Worm (Caenorhabditis elegans): ENCODE data around the gene baz-2.

Gene baz-2

DNA sequence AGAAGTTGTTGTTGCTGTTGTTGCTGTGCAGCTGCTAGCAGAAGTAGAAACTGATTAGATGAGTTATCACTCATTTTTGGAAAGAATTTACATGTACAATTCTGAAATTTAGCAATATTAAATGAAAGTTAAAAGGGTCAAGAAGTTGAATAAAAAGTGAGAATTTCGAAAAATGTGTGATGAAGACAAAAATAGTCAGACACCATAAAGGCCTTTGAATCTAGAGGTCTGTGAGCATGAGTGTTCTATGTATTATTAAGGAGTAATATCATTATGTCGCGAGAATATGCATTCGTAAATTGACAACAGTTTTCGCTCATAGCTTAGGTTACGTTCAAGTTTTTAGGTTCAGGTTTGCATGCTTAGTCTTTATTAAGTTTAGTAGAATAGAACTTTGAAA lies at the start of gene baz-2:
Gene baz-2 (minus strand): TSS at position 101 of the 400 bp plus-strand sequence.
- no peak for TF ChIP-seq hsf-1 (GFP tag; IDR thresholded peaks at IDR 0.05)
- TF ChIP-seq K12H6.12 (tag; optimal IDR thresholded peaks at IDR 0.05) = no peak
- TF ChIP-seq ceh-40 (GFP tag; IDR thresholded peaks at IDR 0.05) = no peak
- TF ChIP-seq him-1 (tag; optimal IDR thresholded peaks at IDR 0.05) = no peak
- no peak for TF ChIP-seq attf-3 (GFP tag; conservative IDR thresholded peaks at IDR 0.05)
- no peak for TF ChIP-seq nhr-179 (tag; optimal IDR thresholded peaks at IDR 0.05)
- TF ChIP-seq ets-4 (GFP tag; optimal IDR thresholded peaks at IDR 0.05) = no peak
- TF ChIP-seq F10E7.11 (tag; optimal IDR thresholded peaks at IDR 0.05) = no peak
- TF ChIP-seq ztf-6 (GFP tag; IDR thresholded peaks at IDR 0.05) = no peak
- no peak for TF ChIP-seq F39B2.1 (GFP tag; IDR thresholded peaks at IDR 0.05)
- no peak for TF ChIP-seq madf-8 (GFP tag; conservative IDR thresholded peaks at IDR 0.05)
- no peak for TF ChIP-seq bed-2 (GFP tag; IDR thresholded peaks at IDR 0.05)
- no peak for TF ChIP-seq dox-1 (GFP tag; IDR thresholded peaks at IDR 0.05)

DNA sequence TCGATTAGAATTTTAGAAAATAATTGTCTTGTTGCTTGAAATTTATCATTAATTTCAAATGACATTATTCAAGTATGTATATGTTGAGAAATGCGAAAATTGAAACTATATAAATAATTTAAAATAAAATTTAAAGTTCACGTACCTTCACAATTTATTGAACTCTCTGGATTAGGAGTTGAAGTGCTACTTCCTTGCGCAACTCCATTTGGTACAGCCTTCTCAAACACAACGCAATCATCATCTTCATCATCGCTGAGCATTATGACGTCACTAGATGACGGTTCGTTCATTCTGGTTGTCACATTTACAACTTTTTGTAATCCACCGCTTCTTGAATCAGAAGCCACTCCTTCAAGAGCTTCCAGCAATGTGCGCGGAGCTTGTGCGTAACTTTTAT lies 47.6 kb upstream of the baz-2 start:
- TF ChIP-seq ceh-91 (GFP tag; IDR thresholded peaks at IDR 0.05) (no peak), lsy-27 (tag; optimal IDR thresholded peaks at IDR 0.05; ENCODE audit: borderline replicate concordance, insufficient read depth) (no peak), him-1 (tag; optimal IDR thresholded peaks at IDR 0.05) (no peak), attf-5 (GFP tag; optimal IDR thresholded peaks at IDR 0.05) (no peak)

DNA sequence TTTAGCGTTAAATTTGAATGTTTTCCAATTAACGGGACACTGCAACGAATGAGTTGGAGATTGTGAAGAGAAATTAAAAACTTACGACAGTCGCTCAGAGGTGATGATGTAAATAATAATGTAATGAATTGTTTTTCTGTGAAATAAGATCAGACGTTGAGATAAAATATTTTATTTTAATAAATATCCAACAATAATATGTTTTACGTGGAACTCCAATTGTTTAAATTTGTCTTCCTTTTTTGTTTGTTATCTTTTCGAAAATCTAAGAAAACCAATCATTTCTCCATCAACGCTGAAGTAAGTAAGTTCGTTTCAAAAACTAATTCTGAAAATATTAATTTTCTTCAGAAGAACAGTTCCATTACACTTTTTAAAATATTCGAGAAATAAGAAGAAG lies 38.4 kb upstream of the baz-2 start, which contains the start of gene C18H2.5:
Gene C18H2.5 (minus strand): TSS at position 101 of the 400 bp plus-strand sequence.
- TF ChIP-seq let-607 (tag; optimal IDR thresholded peaks at IDR 0.05) (no peak), lin-40 (tag; optimal IDR thresholded peaks at IDR 0.05) (no peak), ceh-40 (GFP tag; IDR thresholded peaks at IDR 0.05) (no peak), bed-1 (GFP tag; IDR thresholded peaks at IDR 0.05) (no peak), B0261.1 (tag; optimal IDR thresholded peaks at IDR 0.05) (no peak), ztf-26 (tag; optimal IDR thresholded peaks at IDR 0.05) (no peak), ceh-100 (GFP tag; IDR thresholded peaks at IDR 0.05) (no peak), K11D2.4 (GFP tag; IDR thresholded peaks at IDR 0.05) (no peak), ceh-79 (tag; optimal IDR thresholded peaks at IDR 0.05) (no peak), rcor-1 (GFP tag; IDR thresholded peaks at IDR 0.05) (no peak), athp-1 (tag; optimal IDR thresholded peaks at IDR 0.05) (no peak), F10E7.11 (tag; optimal IDR thresholded peaks at IDR 0.05) (no peak), bed-2 (GFP tag; IDR thresholded peaks at IDR 0.05) (no peak), mxl-1 (tag; optimal IDR thresholded peaks at IDR 0.05) (no peak), F23B12.7 (tag; optimal IDR thresholded peaks at IDR 0.05; ENCODE audit: insufficient read depth) (no peak), akir-1 (GFP tag; optimal IDR thresholded peaks at IDR 0.05) (no peak), D2030.7 (GFP tag; IDR thresholded peaks at IDR 0.05) (no peak)

DNA sequence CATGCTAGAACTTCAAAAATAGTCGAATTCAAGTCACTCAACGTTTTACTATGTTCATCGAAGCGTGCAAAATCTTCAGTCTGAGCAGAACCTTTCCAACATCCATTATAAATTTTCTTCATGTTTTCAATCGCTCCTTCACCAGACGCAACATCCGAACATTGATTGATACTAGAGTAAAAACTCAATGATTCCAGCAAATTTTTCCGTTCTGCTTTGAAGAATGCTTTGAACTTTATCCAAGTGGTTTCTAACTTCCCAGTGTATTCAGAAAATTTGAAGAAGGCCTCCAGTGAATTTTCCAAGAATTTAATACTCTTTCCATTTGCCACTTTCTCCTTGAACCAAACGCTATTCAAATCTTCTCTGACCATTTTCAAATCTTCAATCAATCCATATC lies 36.5 kb upstream of the baz-2 start:
- TF ChIP-seq fkh-3 (tag; optimal IDR thresholded peaks at IDR 0.05) (no peak), Y53F4B.3 (GFP tag; IDR thresholded peaks at IDR 0.05) (no peak), F33H1.4 (GFP tag; IDR thresholded peaks at IDR 0.05) (no peak), snpc-3.4 (tag; optimal IDR thresholded peaks at IDR 0.05) (no peak), rec-8 (tag; optimal IDR thresholded peaks at IDR 0.05) (no peak)

All from whole organism, young adult.